Fruit fly (Drosophila melanogaster) whole organism, adult: Measurements from ENCODE around the gene CG5282.
A peak's percentile ranks its signal among the peaks of the same experiment; 100 is the strongest.

Source experiments
- CG11617 ChIP-seq: fragments of 200-800 bp; sonication (Bioruptor generic); optimal IDR thresholded peaks from 2 replicates; lab custom pipeline; 2017; ENCODE audit warnings: mild to moderate bottlenecking, missing biosample characterization, missing genetic modification reagents, missing genetic modification characterization
- CG12768 ChIP-seq: fragments of 200-800 bp; sonication (Bioruptor generic); optimal IDR thresholded peaks from 2 replicates; lab custom pipeline; 2017; ENCODE audit warnings: missing biosample characterization, missing genetic modification characterization, mild to moderate bottlenecking, moderate library complexity, missing genetic modification reagents
- CG14711 ChIP-seq: fragments of 200-800 bp; sonication (Bioruptor generic); optimal IDR thresholded peaks from 2 replicates; lab custom pipeline; 2018; ENCODE audit warnings: missing biosample characterization, mild to moderate bottlenecking, missing genetic modification characterization, moderate library complexity
- CG1620 ChIP-seq: fragments of 200-800 bp; sonication (Bioruptor generic); optimal IDR thresholded peaks from 2 replicates; lab custom pipeline; 2016; ENCODE audit warnings: missing biosample characterization, missing genetic modification characterization
- CG33017 ChIP-seq: fragments of 200-800 bp; sonication (Bioruptor generic); optimal IDR thresholded peaks from 2 replicates; lab custom pipeline; 2018; ENCODE audit warnings: missing biosample characterization, mild to moderate bottlenecking, missing genetic modification characterization, moderate library complexity
- CG5204 ChIP-seq: fragments of 200-800 bp; sonication (Bioruptor generic); optimal IDR thresholded peaks from 2 replicates; lab custom pipeline; 2016; ENCODE audit warnings: missing biosample characterization, missing genetic modification characterization
- CG7045 ChIP-seq: fragments of 200-800 bp; sonication (Bioruptor generic); optimal IDR thresholded peaks from 2 replicates; lab custom pipeline; 2017; ENCODE audit warnings: missing biosample characterization, mild to moderate bottlenecking, missing genetic modification characterization
- CG7101 ChIP-seq: fragments of 200-800 bp; sonication (Bioruptor generic); optimal IDR thresholded peaks from 2 replicates; lab custom pipeline; 2018; ENCODE audit warnings: missing biosample characterization, mild to moderate bottlenecking, missing genetic modification characterization, moderate library complexity
- Clk ChIP-seq: fragments of 200-800 bp; sonication (Bioruptor generic); optimal IDR thresholded peaks from 2 replicates; lab custom pipeline; 2017; ENCODE audit warnings: missing biosample characterization, missing genetic modification characterization
- Crg-1 ChIP-seq: fragments of 200-800 bp; sonication (Bioruptor generic); optimal IDR thresholded peaks from 2 replicates; lab custom pipeline; 2016; ENCODE audit warnings: missing biosample characterization, missing genetic modification characterization
- Hr96 ChIP-seq: fragments of 200-800 bp; sonication (Bioruptor generic); optimal IDR thresholded peaks from 2 replicates; lab custom pipeline; 2016; ENCODE audit warnings: missing biosample characterization, missing genetic modification characterization
- Mnt ChIP-seq: fragments of 200-800 bp; sonication (Bioruptor generic); optimal IDR thresholded peaks from 2 replicates; lab custom pipeline; 2016; ENCODE audit warnings: missing biosample characterization, mild to moderate bottlenecking, missing genetic modification characterization
- bab1 ChIP-seq: fragments of 200-800 bp; sonication (Bioruptor generic); optimal IDR thresholded peaks from 3 replicates; lab custom pipeline; 2019; ENCODE audit warnings: missing biosample characterization, mild to moderate bottlenecking, missing genetic modification characterization, moderate library complexity
- cic ChIP-seq: fragments of 200-800 bp; sonication (Bioruptor generic); optimal IDR thresholded peaks from 2 replicates; lab custom pipeline; 2017; ENCODE audit warnings: missing biosample characterization, mild to moderate bottlenecking, missing genetic modification characterization, moderate library complexity
- cnc ChIP-seq, 2 experiments: fragments of >200 bp; optimal IDR thresholded peaks; 2 replicates each; lab custom pipeline; 2017
- kay ChIP-seq: fragments of 200-800 bp; sonication (Bioruptor generic); peaks from one replicate; lab custom pipeline; 2016; ENCODE audit warnings: missing biosample characterization, missing genetic modification characterization, borderline replicate concordance
- ovo ChIP-seq: fragments of 200-800 bp; sonication (Bioruptor generic); optimal IDR thresholded peaks from 2 replicates; lab custom pipeline; 2016; ENCODE audit warnings: missing biosample characterization, missing genetic modification characterization
- pad ChIP-seq: fragments of 200-800 bp; sonication (Bioruptor generic); optimal IDR thresholded peaks from 3 replicates; lab custom pipeline; 2017; ENCODE audit warnings: missing biosample characterization, missing genetic modification characterization, mild to moderate bottlenecking, moderate library complexity, missing genetic modification reagents
- tj ChIP-seq: fragments of 200-800 bp; sonication (Bioruptor generic); optimal IDR thresholded peaks from 3 replicates; lab custom pipeline; 2017; ENCODE audit warnings: missing biosample characterization, mild to moderate bottlenecking, missing genetic modification characterization, moderate library complexity
- toe ChIP-seq: fragments of 200-800 bp; sonication (Bioruptor generic); optimal IDR thresholded peaks from 2 replicates; lab custom pipeline; 2016; ENCODE audit warnings: missing biosample characterization, missing genetic modification characterization

CG5282 gene

DNA sequence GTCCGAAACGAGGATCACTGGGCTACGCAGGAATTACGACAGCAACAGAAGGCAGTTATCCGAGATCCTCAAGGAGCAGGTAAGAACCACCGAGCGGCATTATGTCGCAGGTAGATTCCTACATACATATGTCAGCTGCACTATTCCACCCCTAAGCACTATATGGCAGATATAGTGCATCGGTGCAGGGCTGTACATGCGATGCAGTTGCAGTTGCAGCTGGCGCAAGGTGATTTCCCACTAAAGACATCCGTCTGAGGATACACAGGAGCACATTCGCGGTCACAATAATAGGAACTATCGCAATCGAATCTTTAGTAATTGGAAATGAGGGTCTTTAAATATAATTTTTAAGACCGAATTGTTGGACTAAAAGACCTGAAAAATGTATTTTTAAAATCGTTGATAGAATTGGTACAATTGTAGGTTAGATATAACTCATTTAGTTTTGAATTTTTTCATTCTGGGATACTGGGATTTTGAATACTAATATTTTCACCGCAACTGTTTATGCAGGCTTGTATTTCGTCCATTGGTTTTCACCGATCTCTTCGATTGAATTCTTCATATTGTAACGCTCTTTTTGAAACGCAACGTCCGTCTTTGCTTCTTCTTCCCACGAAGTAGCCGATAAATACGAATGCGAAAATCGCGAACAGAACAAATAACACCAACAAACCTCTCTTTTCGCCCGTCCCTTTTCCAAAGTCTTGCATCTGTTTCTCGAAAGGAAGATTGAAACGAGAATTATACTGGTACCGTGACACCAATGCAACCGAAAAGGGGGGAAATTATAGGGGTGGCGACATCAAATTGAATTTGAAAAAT, 23.0 kb downstream of the CG5282 start:
- TF ChIP-seq CG14711 (tag; lab: Kevin White, UChicago) (no peak), Clk (no peak), CG33017 (tag; lab: Kevin White, UChicago) (no peak), toe (GFP tag; lab: Kevin White, UChicago) (no peak), CG7101 (no peak), tj (GFP tag; lab: Kevin White, UChicago) (no peak), Crg-1 (no peak)

- TF ChIP-seq CG1620 (no peak), bab1 (GFP tag; lab: Kevin White, UChicago) (peak; percentile 70), CG33017 (tag; lab: Kevin White, UChicago) (peak; percentile 64), Mnt (peak; percentile 94), Clk (no peak), toe (GFP tag; lab: Kevin White, UChicago) (no peak), cic (GFP tag; lab: Kevin White, UChicago) (peak; percentile 73), Crg-1 (peak; percentile 14), pad (peak; percentile 24), ovo (GFP tag; lab: Kevin White, UChicago) (peak; percentile 62), cnc (optimal IDR thresholded peaks at IDR 0.05; lab: Kevin White, UChicago) (no peak), CG11617 (GFP tag; lab: Kevin White, UChicago) (peak; percentile 64), CG12768 (GFP tag; lab: Kevin White, UChicago) (peak; percentile 50), tj (GFP tag; lab: Kevin White, UChicago) (peak; percentile 41), CG7101 (peak; percentile 59), Hr96 (no peak), kay (GFP tag; lab: Kevin White, UChicago) (no peak), CG5204 (GFP tag; lab: Kevin White, UChicago) (no peak), CG14711 (tag; lab: Kevin White, UChicago) (peak; percentile 21), CG7045 (GFP tag; lab: Kevin White, UChicago) (peak; percentile 54)
Measured at dm6 chr3L:20401026-20401912, 24.6 kb downstream of the CG5282 start, which contains the start of gene trbl. trbl (minus strand) TSS chr3L:20401609.

dm6 chr3L:20400515-20400914, 25.4 kb downstream of the CG5282 start:
- no peak for TF ChIP-seq CG14711 (tag; lab: Kevin White, UChicago)
- TF ChIP-seq CG12768 (GFP tag; lab: Kevin White, UChicago), result no peak
- no peak for TF ChIP-seq tj (GFP tag; lab: Kevin White, UChicago)
- TF ChIP-seq CG33017 (tag; lab: Kevin White, UChicago), result no peak
- no peak for TF ChIP-seq CG7101

dm6 chr3L:20399550-20400109, 26.2 kb downstream of the CG5282 start:
- peak; percentile 74 for TF ChIP-seq CG1620
- peak; percentile 68 for TF ChIP-seq toe (GFP tag; lab: Kevin White, UChicago)
- peak; percentile 91 for TF ChIP-seq kay (GFP tag; lab: Kevin White, UChicago)
- peak; percentile 73 for TF ChIP-seq Hr96
- TF ChIP-seq ovo (GFP tag; lab: Kevin White, UChicago), result peak; percentile 61
- TF ChIP-seq tj (GFP tag; lab: Kevin White, UChicago), result peak; percentile 76
- TF ChIP-seq CG14711 (tag; lab: Kevin White, UChicago), result peak; percentile 79
- TF ChIP-seq bab1 (GFP tag; lab: Kevin White, UChicago), result peak; percentile 88
- TF ChIP-seq CG11617 (GFP tag; lab: Kevin White, UChicago), result peak; percentile 82
- no peak for TF ChIP-seq Clk
- TF ChIP-seq Crg-1, result peak; percentile 55
- TF ChIP-seq CG5204 (GFP tag; lab: Kevin White, UChicago), result peak; percentile 72
- TF ChIP-seq Mnt, result peak; percentile 31
- no peak for TF ChIP-seq cnc (optimal IDR thresholded peaks at IDR 0.05; lab: Kevin White, UChicago)
- TF ChIP-seq CG7101, result peak; percentile 84
- peak; percentile 89 for TF ChIP-seq CG33017 (tag; lab: Kevin White, UChicago)
- peak; percentile 79 for TF ChIP-seq CG7045 (GFP tag; lab: Kevin White, UChicago)
- TF ChIP-seq pad, result peak; percentile 72
- peak; percentile 73 for TF ChIP-seq CG12768 (GFP tag; lab: Kevin White, UChicago)
- no peak for TF ChIP-seq cic (GFP tag; lab: Kevin White, UChicago)

- TF ChIP-seq CG7101, result peak; percentile 46
- TF ChIP-seq Clk, result peak; percentile 36
- peak; percentile 4 for TF ChIP-seq CG1620
- peak; percentile 34 for TF ChIP-seq CG11617 (GFP tag; lab: Kevin White, UChicago)
- TF ChIP-seq CG7045 (GFP tag; lab: Kevin White, UChicago), result peak; percentile 32
- no peak for TF ChIP-seq ovo (GFP tag; lab: Kevin White, UChicago)
- no peak for TF ChIP-seq Hr96
- TF ChIP-seq cnc (optimal IDR thresholded peaks at IDR 0.05; lab: Kevin White, UChicago), result no peak
- TF ChIP-seq CG5204 (GFP tag; lab: Kevin White, UChicago), result peak; percentile 60
- TF ChIP-seq CG14711 (tag; lab: Kevin White, UChicago), result peak; percentile 30
- TF ChIP-seq CG12768 (GFP tag; lab: Kevin White, UChicago), result peak; percentile 12
- TF ChIP-seq bab1 (GFP tag; lab: Kevin White, UChicago), result peak; percentile 62
- TF ChIP-seq CG33017 (tag; lab: Kevin White, UChicago), result peak; percentile 44
- TF ChIP-seq toe (GFP tag; lab: Kevin White, UChicago), result peak; percentile 15
Measured at dm6 chr3L:20398243-20399222, 27.3 kb downstream of the CG5282 start.
